Worm (Caenorhabditis elegans): Measurements from ENCODE around the gene B0432.7.

DNA sequence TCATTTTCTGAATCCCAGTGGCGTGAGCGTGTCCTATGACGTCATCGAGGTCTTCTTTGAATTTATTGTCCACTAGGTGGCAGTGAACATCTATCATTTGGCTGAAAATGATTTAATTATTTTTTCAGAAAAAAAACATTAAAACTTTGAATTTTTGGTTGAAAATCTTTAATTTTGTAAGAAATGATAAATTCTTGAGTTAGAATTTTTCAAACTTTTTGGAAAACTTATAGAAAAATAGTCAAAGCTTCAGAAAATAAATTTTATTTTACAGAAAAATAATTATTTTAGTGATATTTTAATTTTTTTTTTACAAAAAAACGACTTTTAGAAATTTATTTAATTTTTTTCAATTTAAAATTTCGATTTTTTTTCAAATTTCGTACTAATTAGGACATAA is 4.9 kb upstream of the B0432.7 start, which contains the start of gene B0432.8:
- no peak for TF ChIP-seq W03F9.2 (tag; optimal IDR thresholded peaks at IDR 0.05)
- TF ChIP-seq him-1 (tag; optimal IDR thresholded peaks at IDR 0.05): no peak
